Worm (Caenorhabditis elegans) whole organism, L3 larva: ENCODE results near the gene T25B9.5.

Source experiments
- ZK546.5 ChIP-seq: sonication (generic microtip); optimal IDR thresholded peaks from 2 replicates; lab custom pipeline; 2017; ENCODE audit warnings: missing biosample characterization, missing genetic modification characterization
- ama-1 ChIP-seq: fragments of 150-350 bp; optimal IDR thresholded peaks from 2 replicates; lab custom pipeline; 2018
- ceh-16 ChIP-seq: sonication (generic microtip); optimal IDR thresholded peaks from 2 replicates; lab custom pipeline; 2017; ENCODE audit warnings: missing biosample characterization, missing genetic modification characterization
- ceh-28 ChIP-seq: fragments of 150-350 bp; optimal IDR thresholded peaks from 2 replicates; lab custom pipeline; 2014; ENCODE audit warnings: missing biosample characterization, missing genetic modification reagents, missing genetic modification characterization
- ceh-82 ChIP-seq: fragments of 150-350 bp; optimal IDR thresholded peaks from 2 replicates; lab custom pipeline; 2014; ENCODE audit warnings: missing biosample characterization, missing genetic modification characterization
- daf-12 ChIP-seq: fragments of 150-350 bp; optimal IDR thresholded peaks from 2 replicates; lab custom pipeline; 2014; ENCODE audit warnings: missing biosample characterization, missing genetic modification reagents, missing genetic modification characterization
- egl-27 ChIP-seq: sonication (generic microtip); optimal IDR thresholded peaks from 4 replicates; lab custom pipeline; 2017; ENCODE audit warnings: missing biosample characterization, missing genetic modification reagents, missing genetic modification characterization
- egl-5 ChIP-seq: fragments of 150-350 bp; optimal IDR thresholded peaks from 2 replicates; lab custom pipeline; 2017; ENCODE audit warnings: missing biosample characterization, missing genetic modification reagents, missing genetic modification characterization, inconsistent platforms
- elt-1 ChIP-seq: fragments of 150-350 bp; optimal IDR thresholded peaks from 2 replicates; lab custom pipeline; 2014; ENCODE audit warnings: missing biosample characterization, missing genetic modification characterization
- elt-2 ChIP-seq: sonication (generic microtip); optimal IDR thresholded peaks from 2 replicates; lab custom pipeline; 2016; ENCODE audit warnings: missing genetic modification reagents, mild to moderate bottlenecking, missing genetic modification characterization, missing compliant biosample characterization
- elt-3 ChIP-seq, 3 experiments: fragments of 150-350 bp in 1 of 3; sonication (generic microtip) in 2 of 3; optimal IDR thresholded peaks; 2 replicates in 2 of 3; 4 replicates in 1 of 3; lab custom pipeline; 2014 to 2017; ENCODE audit warnings: missing biosample characterization in 3 of 3, missing genetic modification characterization in 3 of 3
- eor-1 ChIP-seq, 2 experiments: fragments of 150-350 bp; optimal IDR thresholded peaks; 2 replicates each; lab custom pipeline; 2014 to 2018; ENCODE audit warnings: missing biosample characterization in 2 of 2, missing genetic modification characterization in 2 of 2
- fkh-2 ChIP-seq: fragments of 150-350 bp; optimal IDR thresholded peaks from 2 replicates; lab custom pipeline; 2014; ENCODE audit warnings: missing biosample characterization, missing genetic modification reagents, missing genetic modification characterization
- fos-1 ChIP-seq: fragments of 150-350 bp; optimal IDR thresholded peaks from 2 replicates; lab custom pipeline; 2014; ENCODE audit warnings: missing biosample characterization, missing genetic modification characterization
- hmg-11 ChIP-seq: sonication (generic microtip); optimal IDR thresholded peaks from 2 replicates; lab custom pipeline; 2016; ENCODE audit warnings: missing genetic modification characterization, missing compliant biosample characterization
- jun-1 ChIP-seq: fragments of 150-350 bp; optimal IDR thresholded peaks from 2 replicates; lab custom pipeline; 2014; ENCODE audit warnings: missing biosample characterization, missing genetic modification reagents, missing genetic modification characterization
- lin-15B ChIP-seq: fragments of 150-350 bp; optimal IDR thresholded peaks from 2 replicates; lab custom pipeline; 2014; ENCODE audit warnings: missing biosample characterization, missing genetic modification characterization
- lsy-12 ChIP-seq: sonication (generic microtip); optimal IDR thresholded peaks from 2 replicates; lab custom pipeline; 2016; ENCODE audit warnings: mild to moderate bottlenecking, missing genetic modification characterization, missing compliant biosample characterization
- mdl-1 ChIP-seq: fragments of 150-350 bp; optimal IDR thresholded peaks from 2 replicates; lab custom pipeline; 2014; ENCODE audit warnings: missing biosample characterization, missing genetic modification characterization
- mml-1 ChIP-seq: fragments of 150-350 bp; sonication (generic microtip); optimal IDR thresholded peaks from 3 replicates; lab custom pipeline; 2014; ENCODE audit warnings: missing biosample characterization, missing genetic modification characterization
- nfya-1 ChIP-seq: sonication (generic microtip); optimal IDR thresholded peaks from 2 replicates; lab custom pipeline; 2017; ENCODE audit warnings: missing genetic modification characterization, mild to moderate bottlenecking, missing compliant biosample characterization, antibody characterized with exemption, moderate library complexity; ENCODE audit not compliant: insufficient read depth
- nhr-11 ChIP-seq: fragments of 150-350 bp; optimal IDR thresholded peaks from 2 replicates; lab custom pipeline; 2014; ENCODE audit warnings: missing biosample characterization, missing genetic modification characterization
- nhr-12 ChIP-seq: fragments of 150-350 bp; optimal IDR thresholded peaks from 2 replicates; lab custom pipeline; 2014; ENCODE audit warnings: missing biosample characterization, missing genetic modification characterization
- nhr-237 ChIP-seq: fragments of 150-350 bp; optimal IDR thresholded peaks from 2 replicates; lab custom pipeline; 2014; ENCODE audit warnings: missing biosample characterization, missing genetic modification characterization
- nhr-25 ChIP-seq: sonication (generic microtip); optimal IDR thresholded peaks from 2 replicates; lab custom pipeline; 2017; ENCODE audit warnings: missing biosample characterization, missing genetic modification characterization
- nhr-28 ChIP-seq: fragments of 150-350 bp; optimal IDR thresholded peaks from 2 replicates; lab custom pipeline; 2014; ENCODE audit warnings: missing biosample characterization, missing genetic modification characterization
- nhr-43 ChIP-seq: sonication (generic microtip); optimal IDR thresholded peaks from 2 replicates; lab custom pipeline; 2016; ENCODE audit warnings: mild to moderate bottlenecking, missing genetic modification characterization, missing compliant biosample characterization; ENCODE audit not compliant: poor library complexity, severe bottlenecking
- nhr-67 ChIP-seq: fragments of 150-350 bp; optimal IDR thresholded peaks from 2 replicates; lab custom pipeline; 2014; ENCODE audit warnings: missing biosample characterization, missing genetic modification characterization
- nhr-76 ChIP-seq: fragments of 150-350 bp; sonication (generic microtip); optimal IDR thresholded peaks from 5 replicates; lab custom pipeline; 2014; ENCODE audit warnings: missing biosample characterization, missing genetic modification characterization
- nhr-77 ChIP-seq: fragments of 150-350 bp; optimal IDR thresholded peaks from 2 replicates; lab custom pipeline; 2014; ENCODE audit warnings: missing biosample characterization, missing genetic modification characterization
- pha-4 ChIP-seq: fragments of 150-350 bp; optimal IDR thresholded peaks from 2 replicates; lab custom pipeline; 2014; ENCODE audit warnings: missing biosample characterization, missing genetic modification reagents, missing genetic modification characterization
- pqm-1 ChIP-seq: fragments of 150-350 bp; optimal IDR thresholded peaks from 2 replicates; lab custom pipeline; 2017; ENCODE audit warnings: missing biosample characterization, missing genetic modification characterization, inconsistent platforms
- sea-2 ChIP-seq: fragments of 150-350 bp; sonication (generic microtip); optimal IDR thresholded peaks from 4 replicates; lab custom pipeline; 2014; ENCODE audit warnings: missing biosample characterization, missing genetic modification reagents, missing genetic modification characterization
- tbx-2 ChIP-seq: sonication (generic microtip); optimal IDR thresholded peaks from 2 replicates; lab custom pipeline; 2016; ENCODE audit warnings: mild to moderate bottlenecking, missing genetic modification characterization, missing compliant biosample characterization
- unc-39 ChIP-seq: sonication (generic microtip); optimal IDR thresholded peaks from 4 replicates; lab custom pipeline; 2017; ENCODE audit warnings: missing biosample characterization, missing genetic modification characterization
- unc-62 ChIP-seq: fragments of 150-350 bp; sonication (generic microtip); optimal IDR thresholded peaks from 4 replicates; lab custom pipeline; 2014; ENCODE audit warnings: missing biosample characterization, missing genetic modification reagents, missing genetic modification characterization
- zag-1 ChIP-seq: fragments of 150-350 bp; optimal IDR thresholded peaks from 2 replicates; lab custom pipeline; 2014; ENCODE audit warnings: missing biosample characterization, missing genetic modification characterization
- ztf-11 ChIP-seq: fragments of 150-350 bp; optimal IDR thresholded peaks from 2 replicates; lab custom pipeline; 2014; ENCODE audit warnings: missing biosample characterization, missing genetic modification characterization
- ztf-4 ChIP-seq: fragments of 150-350 bp; optimal IDR thresholded peaks from 2 replicates; lab custom pipeline; 2014; ENCODE audit warnings: missing biosample characterization, missing genetic modification characterization

T25B9.5 gene

DNA sequence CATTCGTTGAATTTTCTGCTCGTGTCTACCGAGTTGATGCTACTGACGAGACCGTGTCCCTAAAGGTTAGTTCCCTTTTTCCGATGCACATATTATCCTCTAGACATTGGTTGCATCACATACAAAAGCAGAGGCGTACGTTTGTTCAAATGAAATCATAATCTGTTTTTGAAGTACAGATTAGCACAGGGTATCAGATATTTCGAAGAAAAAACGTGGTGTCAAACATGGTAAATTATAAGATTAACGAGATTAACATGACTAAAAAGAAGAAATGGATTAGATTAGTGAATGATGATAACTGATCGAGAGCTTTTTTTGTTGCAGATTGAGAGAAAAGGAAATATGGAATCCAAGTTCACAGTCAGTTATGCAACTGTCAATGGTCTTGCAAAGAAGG is 35.7 kb downstream of the T25B9.5 start:
- TF ChIP-seq nfya-1 (no peak), unc-62 (GFP tag; lab: Kevin White, UChicago) (no peak), tbx-2 (no peak), nhr-67 (tag; lab: Kevin White, UChicago) (no peak), lin-15B (tag; lab: Kevin White, UChicago) (no peak), ztf-11 (tag; lab: Kevin White, UChicago) (no peak), sea-2 (GFP tag; lab: Kevin White, UChicago) (no peak), elt-2 (no peak), eor-1 (tag; optimal IDR thresholded peaks at IDR 0.05; lab: Kevin White, UChicago) (no peak), nhr-43 (tag; lab: Kevin White, UChicago) (no peak), fkh-2 (tag; lab: Kevin White, UChicago) (no peak), nhr-11 (tag; lab: Kevin White, UChicago) (no peak), pha-4 (no peak), daf-12 (no peak), egl-27 (tag; lab: Kevin White, UChicago) (no peak), elt-3 (tag; optimal IDR thresholded peaks at IDR 0.05; lab: Kevin White, UChicago) (no peak), mdl-1 (no peak), jun-1 (tag; lab: Kevin White, UChicago) (no peak), fos-1 (no peak), hmg-11 (tag; lab: Kevin White, UChicago) (no peak)

- no peak for TF ChIP-seq ZK546.5 (tag; lab: Kevin White, UChicago)
- TF ChIP-seq nhr-76 (tag; lab: Kevin White, UChicago) = no peak
- no peak for TF ChIP-seq pha-4
- no peak for TF ChIP-seq unc-39 (tag; lab: Kevin White, UChicago)
- no peak for TF ChIP-seq egl-5
- no peak for TF ChIP-seq nhr-28 (tag; lab: Kevin White, UChicago)
- TF ChIP-seq tbx-2 = no peak
- TF ChIP-seq mml-1 = no peak
- TF ChIP-seq hmg-11 (tag; lab: Kevin White, UChicago) = no peak
- TF ChIP-seq daf-12 = no peak
- TF ChIP-seq ztf-4 (tag; lab: Kevin White, UChicago) = no peak
- no peak for TF ChIP-seq unc-62 (GFP tag; lab: Kevin White, UChicago)
- TF ChIP-seq nhr-237 (tag; lab: Kevin White, UChicago) = no peak
- no peak for TF ChIP-seq lsy-12 (tag; lab: Kevin White, UChicago)
- TF ChIP-seq elt-3 (tag; optimal IDR thresholded peaks at IDR 0.05; lab: Kevin White, UChicago) = no peak
Measured at ce11 chrIV:10718075-10718474, 36.5 kb downstream of the T25B9.5 start.

DNA sequence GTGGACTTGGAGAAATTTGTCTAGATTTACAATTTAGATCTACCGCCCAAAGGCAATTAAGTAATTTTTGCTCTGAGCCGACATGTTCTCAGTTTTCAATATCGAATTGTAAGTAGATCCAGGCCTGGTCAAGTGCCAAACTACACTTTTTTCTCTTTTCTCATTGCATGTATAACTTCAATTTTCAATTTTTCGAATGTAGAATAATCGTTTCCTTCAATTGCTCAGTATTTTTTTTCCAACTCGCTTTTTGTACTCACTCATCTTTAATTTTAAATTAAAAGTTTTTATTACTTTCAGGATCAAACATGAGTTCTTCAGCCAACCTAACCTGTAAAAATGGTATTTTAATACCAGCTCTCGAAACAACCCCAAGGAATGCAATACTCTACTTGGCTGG is 38.2 kb downstream of the T25B9.5 start, which contains the start of gene ncx-3:
Gene ncx-3 (plus strand): TSS at position 301 of the 400 bp plus-strand sequence.
- TF ChIP-seq daf-12 (no peak), nhr-77 (no peak), nhr-76 (tag; lab: Kevin White, UChicago) (no peak), nhr-237 (tag; lab: Kevin White, UChicago) (no peak), ceh-82 (no peak), ama-1 (lab: Kevin White, UChicago) (no peak), fos-1 (no peak), nhr-12 (tag; lab: Kevin White, UChicago) (no peak), ceh-28 (tag; lab: Kevin White, UChicago) (no peak), ztf-4 (tag; lab: Kevin White, UChicago) (no peak), egl-27 (tag; lab: Kevin White, UChicago) (no peak), unc-62 (GFP tag; lab: Kevin White, UChicago) (no peak), nhr-11 (tag; lab: Kevin White, UChicago) (no peak), ceh-16 (no peak), nhr-25 (tag; lab: Kevin White, UChicago) (no peak), tbx-2 (no peak)

DNA sequence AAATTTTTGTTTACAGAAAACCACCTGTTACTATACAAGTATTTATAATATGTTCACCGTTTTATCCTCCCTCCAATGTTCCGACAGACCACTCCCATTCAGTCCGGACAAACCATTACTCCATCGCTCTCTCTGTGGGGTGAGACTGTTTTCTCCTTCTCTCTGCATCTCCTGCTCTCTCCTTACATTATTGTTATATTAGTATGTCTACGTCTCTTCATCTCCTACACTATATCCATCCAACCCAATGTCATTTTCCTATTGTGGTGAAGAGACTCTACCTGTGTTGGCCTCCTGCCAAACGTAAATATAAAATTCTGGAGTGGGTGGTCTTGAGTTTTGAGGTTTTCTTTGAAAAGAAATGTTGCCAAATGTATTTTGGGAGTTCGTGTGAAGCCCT is 40.0 kb downstream of the T25B9.5 start:
- TF ChIP-seq elt-2 (peak; percentile 2), nhr-237 (tag; lab: Kevin White, UChicago) (no peak), elt-1 (no peak), pqm-1 (peak; percentile 7), elt-3 (tag; optimal IDR thresholded peaks at IDR 0.05; lab: Kevin White, UChicago) (no peak), pha-4 (peak; percentile 78), zag-1 (tag; lab: Kevin White, UChicago) (no peak), egl-27 (tag; lab: Kevin White, UChicago) (no peak), mdl-1 (no peak)
